Worm (Caenorhabditis elegans): ENCODE data around the gene pgm-1.
A peak's percentile ranks its signal among the peaks of the same experiment; 100 is the strongest.
"Not testable (repeated sequence)": the region's sequence is repeated elsewhere in the genome, so short reads cannot be mapped to it uniquely, and the experiment has no call there.

Gene pgm-1

ce11 chrII:4915572-4915971 is 26.3 kb downstream of the pgm-1 start:
- TF ChIP-seq Y22D7AL.16 (tag; optimal IDR thresholded peaks at IDR 0.05), result no peak
- TF ChIP-seq hlh-6 (tag; optimal IDR thresholded peaks at IDR 0.05), result no peak
- no peak for TF ChIP-seq lin-11 (tag; optimal IDR thresholded peaks at IDR 0.05)
- no peak for TF ChIP-seq gmeb-2 (tag; optimal IDR thresholded peaks at IDR 0.05)
- no peak for TF ChIP-seq elt-4 (tag; optimal IDR thresholded peaks at IDR 0.05)
- no peak for TF ChIP-seq unc-86 (tag; optimal IDR thresholded peaks at IDR 0.05)
- no peak for TF ChIP-seq fkh-10 (GFP tag; optimal IDR thresholded peaks at IDR 0.05)
- no peak for TF ChIP-seq npax-4 (tag; optimal IDR thresholded peaks at IDR 0.05)
- TF ChIP-seq rnt-1 (tag; optimal IDR thresholded peaks at IDR 0.05), result no peak
- no peak for TF ChIP-seq ztf-16 (tag; optimal IDR thresholded peaks at IDR 0.05)
- TF ChIP-seq sox-4 (tag; optimal IDR thresholded peaks at IDR 0.05), result no peak
- no peak for TF ChIP-seq fkh-6 (tag; optimal IDR thresholded peaks at IDR 0.05)
- no peak for TF ChIP-seq ceh-6 (GFP tag; optimal IDR thresholded peaks at IDR 0.05)
- no peak for TF ChIP-seq nhr-11 (tag; optimal IDR thresholded peaks at IDR 0.05)
- no peak for TF ChIP-seq hlh-30 (tag; optimal IDR thresholded peaks at IDR 0.05; ENCODE audit: insufficient read depth)
- no peak for TF ChIP-seq K09A11.1 (tag; optimal IDR thresholded peaks at IDR 0.05; ENCODE audit: insufficient read depth)
- no peak for TF ChIP-seq ceh-48 (tag; optimal IDR thresholded peaks at IDR 0.05)
- no peak for TF ChIP-seq tbx-2 (tag; optimal IDR thresholded peaks at IDR 0.05)
- no peak for TF ChIP-seq ceh-18 (tag; optimal IDR thresholded peaks at IDR 0.05)
- no peak for TF ChIP-seq dmd-4 (tag; optimal IDR thresholded peaks at IDR 0.05; ENCODE audit: borderline replicate concordance)

ce11 chrII:4916462-4916861 is 27.2 kb downstream of the pgm-1 start, which contains the start of gene msp-31:
Gene msp-31 (minus strand): TSS chrII:4916562.
- not testable (repeated sequence) for TF ChIP-seq pag-3 (tag; optimal IDR thresholded peaks at IDR 0.05; ENCODE audit: borderline replicate concordance); ceh-30 (tag; optimal IDR thresholded peaks at IDR 0.05); pha-4 (tag; optimal IDR thresholded peaks at IDR 0.05)

ce11 chrII:4918501-4919021 is 29.3 kb downstream of the pgm-1 start:
- no peak for TF ChIP-seq ahr-1 (tag; optimal IDR thresholded peaks at IDR 0.05)
- TF ChIP-seq pag-3 (tag; optimal IDR thresholded peaks at IDR 0.05; ENCODE audit: borderline replicate concordance), result no peak
- TF ChIP-seq fax-1 (tag; optimal IDR thresholded peaks at IDR 0.05), result no peak
- TF ChIP-seq C38D4.7 (GFP tag; optimal IDR thresholded peaks at IDR 0.05), result no peak
- TF ChIP-seq ceh-19 (GFP tag; optimal IDR thresholded peaks at IDR 0.05), result no peak

- TF ChIP-seq ceh-48 (tag; optimal IDR thresholded peaks at IDR 0.05), result no peak
- TF ChIP-seq elt-2 (tag; optimal IDR thresholded peaks at IDR 0.05), result peak; percentile 83
These were observed 31.4 kb downstream of the pgm-1 start for ce11 chrII:4920608-4921007.

ce11 chrII:4924729-4925128 is 35.5 kb downstream of the pgm-1 start:
- TF ChIP-seq F13H6.1 (tag; optimal IDR thresholded peaks at IDR 0.05), result no peak
- no peak for TF ChIP-seq pag-3 (tag; optimal IDR thresholded peaks at IDR 0.05; ENCODE audit: borderline replicate concordance)
- no peak for TF ChIP-seq rnt-1 (tag; optimal IDR thresholded peaks at IDR 0.05)
- TF ChIP-seq pqm-1 (tag; optimal IDR thresholded peaks at IDR 0.05), result no peak
- TF ChIP-seq fax-1 (tag; optimal IDR thresholded peaks at IDR 0.05), result no peak
- no peak for TF ChIP-seq hlh-15 (tag; optimal IDR thresholded peaks at IDR 0.05)
- no peak for TF ChIP-seq npax-4 (tag; optimal IDR thresholded peaks at IDR 0.05)
- no peak for TF ChIP-seq fkh-10 (GFP tag; optimal IDR thresholded peaks at IDR 0.05)
- no peak for TF ChIP-seq sox-4 (tag; optimal IDR thresholded peaks at IDR 0.05)
- no peak for TF ChIP-seq ceh-9 (tag; optimal IDR thresholded peaks at IDR 0.05)
- no peak for TF ChIP-seq pha-2 (tag; optimal IDR thresholded peaks at IDR 0.05)
- no peak for TF ChIP-seq Y22D7AL.16 (tag; optimal IDR thresholded peaks at IDR 0.05)

Data from whole organism, late embryonic.